Worm (Caenorhabditis elegans) whole organism, young adult: Measurements from ENCODE around the gene cutl-15.

Experiments
- B0336.3 ChIP-seq: fragments of 200-800 bp; sonication (Bioruptor generic); IDR thresholded peaks from 2 replicates; pipeline ENCODE4 v1.3.6; 2022; ENCODE audit warnings: missing genetic modification characterization, missing compliant biosample characterization
- C06A6.2 ChIP-seq: fragments of 200-800 bp; sonication (Bioruptor generic); conservative IDR thresholded peaks from 2 replicates; pipeline ENCODE4 v1.3.6; 2022; ENCODE audit warnings: missing genetic modification characterization, missing compliant biosample characterization
- F10E7.11 ChIP-seq: sonication (generic microtip); optimal IDR thresholded peaks from 2 replicates; lab custom pipeline; 2017; ENCODE audit warnings: mild to moderate bottlenecking, missing genetic modification characterization, moderate library complexity, missing compliant biosample characterization
- F22D6.2 ChIP-seq: sonication (generic microtip); optimal IDR thresholded peaks from 2 replicates; lab custom pipeline; 2016; ENCODE audit warnings: mild to moderate bottlenecking, missing genetic modification characterization, missing compliant biosample characterization
- F39B2.1 ChIP-seq: fragments of 200-800 bp; sonication (Bioruptor generic); IDR thresholded peaks from 2 replicates; pipeline ENCODE4 v1.3.6; 2022; ENCODE audit warnings: missing genetic modification reagents, missing genetic modification characterization, missing compliant biosample characterization
- F52B5.7 ChIP-seq: sonication (generic microtip); optimal IDR thresholded peaks from 2 replicates; lab custom pipeline; 2016; ENCODE audit warnings: mild to moderate bottlenecking, missing genetic modification characterization, missing compliant biosample characterization
- F57A8.1 ChIP-seq: fragments of 200-800 bp; sonication (Bioruptor generic); optimal IDR thresholded peaks from 2 replicates; lab custom pipeline; 2018; ENCODE audit warnings: mild to moderate bottlenecking, missing genetic modification characterization, moderate library complexity, missing compliant biosample characterization
- F57C9.4 ChIP-seq: sonication (generic microtip); optimal IDR thresholded peaks from 2 replicates; lab custom pipeline; 2017; ENCODE audit warnings: mild to moderate bottlenecking, missing genetic modification characterization, missing compliant biosample characterization
- T26A5.8 ChIP-seq: sonication (generic microtip); optimal IDR thresholded peaks from 2 replicates; lab custom pipeline; 2016; ENCODE audit warnings: missing genetic modification characterization, missing compliant biosample characterization
- Y53F4B.3 ChIP-seq: fragments of 200-800 bp; sonication (Bioruptor generic); IDR thresholded peaks from 2 replicates; pipeline ENCODE4 v1.3.6; 2022; ENCODE audit warnings: missing genetic modification reagents, missing genetic modification characterization, missing compliant biosample characterization
- Y53G8AR.9 ChIP-seq: fragments of 200-800 bp; sonication (Bioruptor generic); conservative IDR thresholded peaks from 2 replicates; pipeline ENCODE4 v1.3.6; 2022; ENCODE audit warnings: missing genetic modification reagents, missing genetic modification characterization, missing compliant biosample characterization
- Y56A3A.18 ChIP-seq: fragments of 200-800 bp; sonication (Bioruptor generic); IDR thresholded peaks from 2 replicates; pipeline ENCODE4 v1.3.6; 2022; ENCODE audit warnings: missing genetic modification reagents, missing genetic modification characterization, missing compliant biosample characterization
- Y67H2A.10 ChIP-seq: fragments of 200-800 bp; sonication (Bioruptor generic); conservative IDR thresholded peaks from 2 replicates; pipeline ENCODE4 v1.3.6; 2022; ENCODE audit warnings: missing genetic modification reagents, missing genetic modification characterization, missing compliant biosample characterization
- Y95B8A.8 ChIP-seq: fragments of 200-800 bp; sonication (Bioruptor generic); IDR thresholded peaks from 2 replicates; pipeline ENCODE4 v1.3.6; 2022; ENCODE audit warnings: missing genetic modification reagents, missing genetic modification characterization, missing compliant biosample characterization
- ama-1 ChIP-seq, 3 experiments: fragments of 150-350 bp in 1 of 3; sonication (generic microtip) in 2 of 3; optimal IDR thresholded peaks; 2 replicates each; lab custom pipeline; 2014 to 2018; ENCODE audit warnings: missing biosample characterization in 2 of 3, missing genetic modification characterization in 2 of 3, missing genetic modification reagents in 2 of 3
- attf-3 ChIP-seq: fragments of 200-800 bp; sonication (Bioruptor generic); conservative IDR thresholded peaks from 2 replicates; pipeline ENCODE4 v1.3.6; 2022; ENCODE audit warnings: missing genetic modification reagents, missing genetic modification characterization, missing compliant biosample characterization
- bed-1 ChIP-seq: fragments of 200-800 bp; sonication (Bioruptor generic); IDR thresholded peaks from 2 replicates; pipeline ENCODE4 v1.3.6; 2022; ENCODE audit warnings: missing genetic modification reagents, missing genetic modification characterization, missing compliant biosample characterization
- cebp-1 ChIP-seq, 2 experiments: fragments of 200-800 bp in 1 of 2; sonication (Bioruptor generic) in 1 of 2; sonication (generic microtip) in 1 of 2; IDR thresholded peaks in 1 of 2; optimal IDR thresholded peaks in 1 of 2; 2 replicates each; pipeline versions ENCODE4 v1.3.6 to Lab custom; 2017 to 2022; ENCODE audit warnings: missing compliant biosample characterization in 2 of 2, missing genetic modification characterization in 2 of 2, mild to moderate bottlenecking in 1 of 2, missing genetic modification reagents in 1 of 2, moderate library complexity in 1 of 2
- ceh-58 ChIP-seq: fragments of 200-800 bp; sonication (Bioruptor generic); IDR thresholded peaks from 2 replicates; pipeline ENCODE4 v1.3.6; 2022; ENCODE audit warnings: missing genetic modification characterization, missing compliant biosample characterization
- chd-7 ChIP-seq: sonication (generic microtip); optimal IDR thresholded peaks from 2 replicates; lab custom pipeline; 2016; ENCODE audit warnings: mild to moderate bottlenecking, missing genetic modification characterization, moderate library complexity, missing compliant biosample characterization
- dpff-1 ChIP-seq: sonication (generic microtip); optimal IDR thresholded peaks from 2 replicates; lab custom pipeline; 2017; ENCODE audit warnings: mild to moderate bottlenecking, missing genetic modification characterization, missing compliant biosample characterization
- egrh-3 ChIP-seq: fragments of 200-800 bp; sonication (Bioruptor generic); IDR thresholded peaks from 2 replicates; pipeline ENCODE4 v1.3.6; 2022; ENCODE audit warnings: missing genetic modification reagents, missing genetic modification characterization, missing compliant biosample characterization
- ekl-4 ChIP-seq: fragments of 200-800 bp; sonication (Bioruptor generic); IDR thresholded peaks from 2 replicates; pipeline ENCODE4 v1.3.6; 2022; ENCODE audit warnings: missing genetic modification reagents, missing genetic modification characterization, missing compliant biosample characterization
- hsf-1 ChIP-seq: fragments of 200-800 bp; sonication (Bioruptor generic); IDR thresholded peaks from 2 replicates; pipeline ENCODE4 v1.3.6; 2022; ENCODE audit warnings: missing genetic modification reagents, missing genetic modification characterization, missing compliant biosample characterization
- lag-1 ChIP-seq: fragments of 200-800 bp; sonication (Bioruptor generic); IDR thresholded peaks from 2 replicates; pipeline ENCODE4 v1.3.6; 2022; ENCODE audit warnings: missing genetic modification reagents, missing genetic modification characterization, missing compliant biosample characterization
- let-526 ChIP-seq: fragments of 200-800 bp; sonication (Bioruptor generic); IDR thresholded peaks from 2 replicates; pipeline ENCODE4 v1.3.6; 2022; ENCODE audit warnings: missing genetic modification reagents, missing genetic modification characterization, missing compliant biosample characterization
- lin-40 ChIP-seq: sonication (generic microtip); optimal IDR thresholded peaks from 2 replicates; lab custom pipeline; 2016; ENCODE audit warnings: missing genetic modification characterization, mild to moderate bottlenecking, missing compliant biosample characterization, missing genotype, missing genetic modification reagents
- lin-54 ChIP-seq: fragments of 200-800 bp; sonication (Bioruptor generic); optimal IDR thresholded peaks from 2 replicates; lab custom pipeline; 2018; ENCODE audit warnings: mild to moderate bottlenecking, missing genetic modification characterization, missing compliant biosample characterization
- lsy-27 ChIP-seq: sonication (generic microtip); optimal IDR thresholded peaks from 2 replicates; lab custom pipeline; 2017; ENCODE audit warnings: missing genetic modification characterization, mild to moderate bottlenecking, missing compliant biosample characterization, antibody characterized with exemption, missing genotype, borderline replicate concordance; ENCODE audit not compliant: insufficient read depth
- madf-10 ChIP-seq: sonication (generic microtip); optimal IDR thresholded peaks from 2 replicates; lab custom pipeline; 2016; ENCODE audit warnings: mild to moderate bottlenecking, missing genetic modification characterization, missing compliant biosample characterization
- madf-3 ChIP-seq: fragments of 200-800 bp; sonication (Bioruptor generic); IDR thresholded peaks from 2 replicates; pipeline ENCODE4 v1.3.6; 2022; ENCODE audit warnings: missing genetic modification reagents, missing genetic modification characterization, missing compliant biosample characterization
- madf-6 ChIP-seq: fragments of 200-800 bp; sonication (Bioruptor generic); IDR thresholded peaks from 2 replicates; pipeline ENCODE4 v1.3.6; 2022; ENCODE audit warnings: missing genetic modification reagents, missing genetic modification characterization, missing compliant biosample characterization
- mcd-1 ChIP-seq: fragments of 200-800 bp; sonication (Bioruptor generic); IDR thresholded peaks from 2 replicates; pipeline ENCODE4 v1.3.6; 2022; ENCODE audit warnings: missing genetic modification reagents, missing genetic modification characterization, missing compliant biosample characterization
- mes-4 ChIP-seq: sonication (generic microtip); optimal IDR thresholded peaks from 2 replicates; lab custom pipeline; 2016; ENCODE audit warnings: missing genotype, missing genetic modification characterization, missing compliant biosample characterization
- nfya-2 ChIP-seq: fragments of 200-800 bp; sonication (Bioruptor generic); IDR thresholded peaks from 2 replicates; pipeline ENCODE4 v1.3.6; 2022; ENCODE audit warnings: missing genetic modification reagents, missing genetic modification characterization, missing compliant biosample characterization
- nfyb-1 ChIP-seq: fragments of 200-800 bp; sonication (Bioruptor generic); IDR thresholded peaks from 2 replicates; pipeline ENCODE4 v1.3.6; 2022; ENCODE audit warnings: missing genetic modification reagents, missing genetic modification characterization, missing compliant biosample characterization
- nhr-120 ChIP-seq: fragments of 200-800 bp; sonication (Bioruptor generic); IDR thresholded peaks from 2 replicates; pipeline ENCODE4 v1.3.6; 2022; ENCODE audit warnings: missing genetic modification characterization, missing compliant biosample characterization
- pha-4 ChIP-seq: fragments of 150-350 bp; sonication (generic microtip); optimal IDR thresholded peaks from 2 replicates; lab custom pipeline; 2014; ENCODE audit warnings: missing biosample characterization, missing genetic modification reagents, missing genetic modification characterization
- rcor-1 ChIP-seq: fragments of 200-800 bp; sonication (Bioruptor generic); IDR thresholded peaks from 2 replicates; pipeline ENCODE4 v1.3.6; 2022; ENCODE audit warnings: missing genetic modification reagents, missing genetic modification characterization, missing compliant biosample characterization
- repo-1 ChIP-seq: sonication (generic microtip); optimal IDR thresholded peaks from 2 replicates; lab custom pipeline; 2017; ENCODE audit warnings: mild to moderate bottlenecking, missing genetic modification characterization, missing compliant biosample characterization
- sea-2 ChIP-seq: fragments of 200-800 bp; sonication (Bioruptor generic); IDR thresholded peaks from 2 replicates; pipeline ENCODE4 v1.3.6; 2022; ENCODE audit warnings: missing genetic modification characterization, missing compliant biosample characterization
- snpc-1.1 ChIP-seq: sonication (generic microtip); optimal IDR thresholded peaks from 2 replicates; lab custom pipeline; 2017; ENCODE audit warnings: missing genetic modification characterization, mild to moderate bottlenecking, missing compliant biosample characterization, antibody characterized with exemption, moderate library complexity, missing genotype, missing genetic modification reagents; ENCODE audit not compliant: insufficient read depth
- snpc-1.3 ChIP-seq: sonication (generic microtip); optimal IDR thresholded peaks from 2 replicates; lab custom pipeline; 2017; ENCODE audit warnings: missing genetic modification characterization, mild to moderate bottlenecking, missing compliant biosample characterization, antibody characterized with exemption, moderate library complexity, missing genotype, missing genetic modification reagents; ENCODE audit not compliant: insufficient read depth
- somi-1 ChIP-seq: fragments of 200-800 bp; sonication (Bioruptor generic); optimal IDR thresholded peaks from 2 replicates; lab custom pipeline; 2018; ENCODE audit warnings: mild to moderate bottlenecking, missing genetic modification characterization, missing compliant biosample characterization
- zfh-2 ChIP-seq: fragments of 200-800 bp; sonication (Bioruptor generic); conservative IDR thresholded peaks from 2 replicates; pipeline ENCODE4 v1.3.6; 2022; ENCODE audit warnings: missing genetic modification reagents, missing genetic modification characterization, missing compliant biosample characterization
- ztf-25 ChIP-seq: fragments of 200-800 bp; sonication (Bioruptor generic); IDR thresholded peaks from 2 replicates; pipeline ENCODE4 v1.3.6; 2022; ENCODE audit warnings: missing genetic modification reagents, missing genetic modification characterization, missing compliant biosample characterization
- ztf-26 ChIP-seq: sonication (generic microtip); optimal IDR thresholded peaks from 2 replicates; lab custom pipeline; 2017; ENCODE audit warnings: missing genetic modification characterization, missing compliant biosample characterization
- ztf-28 ChIP-seq: fragments of 200-800 bp; sonication (Bioruptor generic); IDR thresholded peaks from 2 replicates; pipeline ENCODE4 v1.3.6; 2022; ENCODE audit warnings: missing genetic modification reagents, missing genetic modification characterization, missing compliant biosample characterization

cutl-15 gene

ce11 chrII:8929771-8930170 is 17.7 kb downstream of the cutl-15 start, which contains the start of gene mrpl-50:
TSS of gene mrpl-50 (plus strand) at chrII:8929841.
- TF ChIP-seq T26A5.8 (tag; lab: Kevin White, UChicago) (peak; percentile 31), Y67H2A.10 (GFP tag; lab: Robert Waterston, UW) (no peak), madf-6 (GFP tag; lab: Robert Waterston, UW) (peak; percentile 65), cebp-1 (GFP tag; IDR thresholded peaks at IDR 0.05; lab: Robert Waterston, UW) (no peak), cebp-1 (tag; optimal IDR thresholded peaks at IDR 0.05; lab: Kevin White, UChicago) (peak; percentile 20), pha-4 (tag; lab: Kevin White, UChicago) (no peak), Y53F4B.3 (GFP tag; lab: Robert Waterston, UW) (no peak), ztf-28 (GFP tag; lab: Robert Waterston, UW) (no peak), lag-1 (GFP tag; lab: Robert Waterston, UW) (no peak), sea-2 (no peak), let-526 (no peak), repo-1 (tag; lab: Kevin White, UChicago) (peak; percentile 59), lin-54 (GFP tag; lab: Kevin White, UChicago) (no peak), bed-1 (GFP tag; lab: Robert Waterston, UW) (no peak), rcor-1 (GFP tag; lab: Robert Waterston, UW) (no peak), F39B2.1 (GFP tag; lab: Robert Waterston, UW) (0 out of 2 replicates have a peak, but pooled peaks have one; percentile 57), mes-4 (tag; lab: Kevin White, UChicago) (no peak), mcd-1 (GFP tag; lab: Robert Waterston, UW) (peak; percentile 43; the same call in 1 of the 2 replicates), C06A6.2 (GFP tag; lab: Robert Waterston, UW) (no peak), madf-10 (tag; lab: Kevin White, UChicago) (no peak), zfh-2 (GFP tag; lab: Robert Waterston, UW) (peak; percentile 29; the same call in 1 of the 2 replicates), F52B5.7 (tag; lab: Kevin White, UChicago) (peak; percentile 13), nhr-120 (GFP tag; lab: Robert Waterston, UW) (no peak), Y95B8A.8 (GFP tag; lab: Robert Waterston, UW) (no peak), F10E7.11 (tag; lab: Kevin White, UChicago) (no peak), snpc-1.1 (tag; lab: Kevin White, UChicago) (peak; percentile 33), egrh-3 (GFP tag; lab: Robert Waterston, UW) (no peak), snpc-1.3 (tag; lab: Kevin White, UChicago) (peak; percentile 50), attf-3 (GFP tag; lab: Robert Waterston, UW) (no peak), dpff-1 (tag; lab: Kevin White, UChicago) (peak; percentile 20), F22D6.2 (tag; lab: Kevin White, UChicago) (no peak), lin-40 (tag; lab: Kevin White, UChicago) (no peak), chd-7 (tag; lab: Kevin White, UChicago) (peak; percentile 9), B0336.3 (GFP tag; lab: Robert Waterston, UW) (peak; percentile 84), madf-3 (peak; percentile 71), ztf-25 (GFP tag; lab: Robert Waterston, UW) (no peak), Y56A3A.18 (GFP tag; lab: Robert Waterston, UW) (peak; percentile 36; the same call in 1 of the 2 replicates), F57A8.1 (no peak), somi-1 (no peak), lsy-27 (no peak), ztf-26 (tag; lab: Kevin White, UChicago) (peak; percentile 3), ceh-58 (no peak), ekl-4 (peak; percentile 50), nfya-2 (no peak), ama-1 (optimal IDR thresholded peaks at IDR 0.05; lab: Kevin White, UChicago) (no peak), ama-1 (GFP tag; optimal IDR thresholded peaks at IDR 0.05; lab: Kevin White, UChicago) (peak in 1 of 2 experiments; percentile 30), Y53G8AR.9 (GFP tag; lab: Robert Waterston, UW) (peak; percentile 76; the same call in 1 of the 2 replicates), nfyb-1 (GFP tag; lab: Robert Waterston, UW) (0 out of 2 replicates have a peak, but pooled peaks have one; percentile 42), hsf-1 (0 out of 2 replicates have a peak, but pooled peaks have one; percentile 21), F57C9.4 (tag; lab: Kevin White, UChicago) (no peak)
